Worm (Caenorhabditis elegans) whole organism, L2 larva: ENCODE data around the gene K08C7.7.

Source experiments
- C34F6.9 ChIP-seq: fragments of 150-350 bp; optimal IDR thresholded peaks from 2 replicates; lab custom pipeline; 2014; ENCODE audit warnings: missing biosample characterization, missing genetic modification characterization
- F13H6.1 ChIP-seq: sonication (generic microtip); optimal IDR thresholded peaks from 2 replicates; lab custom pipeline; 2016; ENCODE audit warnings: missing genetic modification characterization, missing compliant biosample characterization
- R02D3.7 ChIP-seq: fragments of 150-350 bp; optimal IDR thresholded peaks from 2 replicates; lab custom pipeline; 2014; ENCODE audit warnings: missing biosample characterization, missing genetic modification characterization
- Y55F3AM.14 ChIP-seq: fragments of 200-800 bp; sonication (Bioruptor generic); optimal IDR thresholded peaks from 2 replicates; lab custom pipeline; 2018; ENCODE audit warnings: mild to moderate bottlenecking, missing genetic modification characterization, missing compliant biosample characterization
- alr-1 ChIP-seq: fragments of 150-350 bp; optimal IDR thresholded peaks from 2 replicates; lab custom pipeline; 2014; ENCODE audit warnings: missing biosample characterization, missing genetic modification characterization
- ama-1 ChIP-seq: fragments of 150-350 bp; optimal IDR thresholded peaks from 2 replicates; lab custom pipeline; 2018; ENCODE audit warnings: inconsistent platforms
- blmp-1 ChIP-seq: sonication (generic microtip); optimal IDR thresholded peaks from 2 replicates; lab custom pipeline; 2017; ENCODE audit warnings: missing genetic modification characterization, mild to moderate bottlenecking, missing compliant biosample characterization, antibody characterized with exemption, moderate library complexity; ENCODE audit not compliant: insufficient read depth
- ceh-16 ChIP-seq: fragments of 150-350 bp; optimal IDR thresholded peaks from 2 replicates; lab custom pipeline; 2014; ENCODE audit warnings: missing biosample characterization, missing genetic modification characterization
- ceh-82 ChIP-seq: fragments of 150-350 bp; optimal IDR thresholded peaks from 2 replicates; lab custom pipeline; 2014; ENCODE audit warnings: missing biosample characterization, missing genetic modification characterization
- crh-2 ChIP-seq: sonication (generic microtip); optimal IDR thresholded peaks from 2 replicates; lab custom pipeline; 2017; ENCODE audit warnings: missing biosample characterization, missing genetic modification characterization
- dmd-4 ChIP-seq: sonication (generic microtip); optimal IDR thresholded peaks from 2 replicates; lab custom pipeline; 2017; ENCODE audit warnings: missing biosample characterization, missing genetic modification characterization
- egl-27 ChIP-seq: sonication (generic microtip); optimal IDR thresholded peaks from 3 replicates; lab custom pipeline; 2017; ENCODE audit warnings: missing biosample characterization, missing genetic modification reagents, missing genetic modification characterization
- fos-1 ChIP-seq: fragments of 150-350 bp; optimal IDR thresholded peaks from 2 replicates; lab custom pipeline; 2014; ENCODE audit warnings: missing biosample characterization, missing genetic modification characterization
- gmeb-1 ChIP-seq: fragments of 150-350 bp; optimal IDR thresholded peaks from 2 replicates; lab custom pipeline; 2014; ENCODE audit warnings: missing biosample characterization, missing genetic modification characterization
- lin-13 ChIP-seq: fragments of 150-350 bp; optimal IDR thresholded peaks from 2 replicates; lab custom pipeline; 2014; ENCODE audit warnings: missing biosample characterization, missing genetic modification reagents, missing genetic modification characterization
- lin-39 ChIP-seq: fragments of 150-350 bp; optimal IDR thresholded peaks from 2 replicates; lab custom pipeline; 2014; ENCODE audit warnings: missing biosample characterization, missing genetic modification reagents, missing genetic modification characterization
- lsy-2 ChIP-seq, 2 experiments: fragments of 150-350 bp in 1 of 2; sonication (generic microtip) in 1 of 2; optimal IDR thresholded peaks; 2 replicates each; lab custom pipeline; 2014 to 2017; ENCODE audit warnings: missing biosample characterization in 2 of 2, missing genetic modification characterization in 2 of 2
- mab-5 ChIP-seq: fragments of 150-350 bp; optimal IDR thresholded peaks from 2 replicates; lab custom pipeline; 2014; ENCODE audit warnings: missing biosample characterization, missing genetic modification characterization
- mbf-1 ChIP-seq: sonication (generic microtip); optimal IDR thresholded peaks from 2 replicates; lab custom pipeline; 2017; ENCODE audit warnings: missing biosample characterization, missing genetic modification characterization
- nhr-12 ChIP-seq: fragments of 150-350 bp; optimal IDR thresholded peaks from 2 replicates; lab custom pipeline; 2014; ENCODE audit warnings: missing biosample characterization, missing genetic modification characterization
- nhr-129 ChIP-seq: fragments of 150-350 bp; optimal IDR thresholded peaks from 2 replicates; lab custom pipeline; 2014; ENCODE audit warnings: missing biosample characterization, missing genetic modification characterization
- nhr-21 ChIP-seq: fragments of 150-350 bp; optimal IDR thresholded peaks from 2 replicates; lab custom pipeline; 2014; ENCODE audit warnings: missing biosample characterization, missing genetic modification characterization
- nhr-25 ChIP-seq: fragments of 150-350 bp; sonication (generic microtip); optimal IDR thresholded peaks from 3 replicates; lab custom pipeline; 2014; ENCODE audit warnings: missing biosample characterization, missing genetic modification characterization
- nhr-6 ChIP-seq: fragments of 150-350 bp; optimal IDR thresholded peaks from 2 replicates; lab custom pipeline; 2014; ENCODE audit warnings: missing biosample characterization, missing genetic modification characterization
- nhr-77 ChIP-seq: fragments of 150-350 bp; optimal IDR thresholded peaks from 2 replicates; lab custom pipeline; 2014; ENCODE audit warnings: missing biosample characterization, missing genetic modification characterization
- sem-4 ChIP-seq: fragments of 150-350 bp; optimal IDR thresholded peaks from 2 replicates; lab custom pipeline; 2014; ENCODE audit warnings: missing biosample characterization, missing genetic modification reagents, missing genetic modification characterization
- skn-1 ChIP-seq: sonication (generic microtip); optimal IDR thresholded peaks from 2 replicates; lab custom pipeline; 2017; ENCODE audit warnings: missing biosample characterization, missing genetic modification characterization
- sma-3 ChIP-seq: sonication (generic microtip); optimal IDR thresholded peaks from 2 replicates; lab custom pipeline; 2016; ENCODE audit warnings: missing genetic modification reagents, missing genetic modification characterization, missing compliant biosample characterization
- sma-9 ChIP-seq, 2 experiments: fragments of 150-350 bp in 1 of 2; sonication (generic microtip) in 1 of 2; optimal IDR thresholded peaks; 2 replicates each; lab custom pipeline; 2014 to 2016; ENCODE audit warnings: missing genetic modification characterization in 2 of 2, mild to moderate bottlenecking in 1 of 2, missing biosample characterization in 1 of 2, missing compliant biosample characterization in 1 of 2, missing genetic modification reagents in 1 of 2, moderate library complexity in 1 of 2
- snpc-4 ChIP-seq: fragments of 150-350 bp; optimal IDR thresholded peaks from 2 replicates; lab custom pipeline; 2014; ENCODE audit warnings: missing biosample characterization, missing genetic modification characterization
- unc-39 ChIP-seq: fragments of 150-350 bp; optimal IDR thresholded peaks from 2 replicates; lab custom pipeline; 2014; ENCODE audit warnings: missing biosample characterization, missing genetic modification characterization
- unc-55 ChIP-seq: fragments of 150-350 bp; sonication (generic microtip); optimal IDR thresholded peaks from 3 replicates; lab custom pipeline; 2014; ENCODE audit warnings: missing biosample characterization, missing genetic modification reagents, missing genetic modification characterization
- ztf-1 ChIP-seq: fragments of 200-800 bp; sonication (Bioruptor generic); conservative IDR thresholded peaks from 2 replicates; pipeline ENCODE4 v1.3.6; 2022; ENCODE audit warnings: missing genetic modification characterization, missing compliant biosample characterization
- ztf-11 ChIP-seq: sonication (generic microtip); optimal IDR thresholded peaks from 2 replicates; lab custom pipeline; 2017; ENCODE audit warnings: missing biosample characterization, missing genetic modification characterization
- ztf-4 ChIP-seq: fragments of 150-350 bp; optimal IDR thresholded peaks from 2 replicates; lab custom pipeline; 2014; ENCODE audit warnings: missing biosample characterization, missing genetic modification characterization

K08C7.7 gene

ce11 chrIV:10711729-10712128, 47.5 kb downstream of the K08C7.7 start, which contains the start of gene glb-21:
TSS of gene glb-21 (minus strand) at chrIV:10711794.
- TF ChIP-seq R02D3.7 (tag; lab: Kevin White, UChicago) (no peak), fos-1 (tag; lab: Kevin White, UChicago) (no peak), ama-1 (no peak), blmp-1 (no peak), dmd-4 (tag; lab: Kevin White, UChicago) (no peak), unc-55 (no peak), ztf-11 (no peak), mab-5 (tag; lab: Kevin White, UChicago) (no peak), nhr-12 (tag; lab: Kevin White, UChicago) (no peak), lin-13 (no peak), ceh-82 (tag; lab: Kevin White, UChicago) (no peak), ztf-1 (GFP tag; lab: Robert Waterston, UW) (no peak), ztf-4 (tag; lab: Kevin White, UChicago) (no peak), skn-1 (tag; lab: Kevin White, UChicago) (no peak), nhr-6 (no peak), lin-39 (no peak), alr-1 (no peak), lsy-2 (tag; optimal IDR thresholded peaks at IDR 0.05; lab: Kevin White, UChicago) (no peak), unc-39 (tag; lab: Kevin White, UChicago) (no peak), crh-2 (tag; lab: Kevin White, UChicago) (no peak)

- TF ChIP-seq Y55F3AM.14 (GFP tag; lab: Kevin White, UChicago) (no peak), alr-1 (no peak), nhr-12 (tag; lab: Kevin White, UChicago) (no peak), egl-27 (peak; percentile 21), nhr-21 (tag; lab: Kevin White, UChicago) (no peak), dmd-4 (tag; lab: Kevin White, UChicago) (no peak), sem-4 (tag; lab: Kevin White, UChicago) (no peak), skn-1 (tag; lab: Kevin White, UChicago) (no peak), F13H6.1 (no peak), mbf-1 (no peak), crh-2 (tag; lab: Kevin White, UChicago) (no peak), nhr-129 (tag; lab: Kevin White, UChicago) (peak; percentile 60), fos-1 (tag; lab: Kevin White, UChicago) (peak; percentile 43), gmeb-1 (tag; lab: Kevin White, UChicago) (peak; percentile 21), nhr-25 (tag; lab: Kevin White, UChicago) (peak; percentile 6), unc-39 (tag; lab: Kevin White, UChicago) (no peak), unc-55 (no peak), C34F6.9 (peak; percentile 13), ceh-16 (tag; lab: Kevin White, UChicago) (no peak), ceh-82 (tag; lab: Kevin White, UChicago) (no peak), blmp-1 (no peak), sma-3 (peak; percentile 8), snpc-4 (tag; lab: Kevin White, UChicago) (no peak), nhr-77 (tag; lab: Kevin White, UChicago) (no peak), sma-9 (GFP tag; optimal IDR thresholded peaks at IDR 0.05; lab: Kevin White, UChicago) (peak; percentile 46), sma-9 (tag; optimal IDR thresholded peaks at IDR 0.05; lab: Kevin White, UChicago) (no peak)
- TF ChIP-seq, all 48 proteins: peak for 8
These were observed 50.4 kb downstream of the K08C7.7 start for ce11 chrIV:10714594-10714993.
